Worm (Caenorhabditis elegans) whole organism, L3 larva: ENCODE measurements around the gene R02F11.1.

ENCODE experiments used
- ZK546.5 ChIP-seq: sonication (generic microtip); optimal IDR thresholded peaks from 2 replicates; lab custom pipeline; 2017; ENCODE audit warnings: missing biosample characterization, missing genetic modification characterization
- aly-2 ChIP-seq: fragments of 150-350 bp; optimal IDR thresholded peaks from 2 replicates; lab custom pipeline; 2014; ENCODE audit warnings: missing biosample characterization, missing genetic modification characterization
- ama-1 ChIP-seq: fragments of 150-350 bp; optimal IDR thresholded peaks from 2 replicates; lab custom pipeline; 2018
- ceh-16 ChIP-seq: sonication (generic microtip); optimal IDR thresholded peaks from 2 replicates; lab custom pipeline; 2017; ENCODE audit warnings: missing biosample characterization, missing genetic modification characterization
- egl-5 ChIP-seq: fragments of 150-350 bp; optimal IDR thresholded peaks from 2 replicates; lab custom pipeline; 2017; ENCODE audit warnings: missing biosample characterization, missing genetic modification reagents, missing genetic modification characterization, inconsistent platforms
- elt-1 ChIP-seq: fragments of 150-350 bp; optimal IDR thresholded peaks from 2 replicates; lab custom pipeline; 2014; ENCODE audit warnings: missing biosample characterization, missing genetic modification characterization
- elt-2 ChIP-seq: sonication (generic microtip); optimal IDR thresholded peaks from 2 replicates; lab custom pipeline; 2016; ENCODE audit warnings: missing genetic modification reagents, mild to moderate bottlenecking, missing genetic modification characterization, missing compliant biosample characterization
- elt-3 ChIP-seq, 3 experiments: fragments of 150-350 bp in 1 of 3; sonication (generic microtip) in 2 of 3; optimal IDR thresholded peaks; 2 replicates in 2 of 3; 4 replicates in 1 of 3; lab custom pipeline; 2014 to 2017; ENCODE audit warnings: missing biosample characterization in 3 of 3, missing genetic modification characterization in 3 of 3
- fkh-10 ChIP-seq: sonication (generic microtip); optimal IDR thresholded peaks from 2 replicates; lab custom pipeline; 2017; ENCODE audit warnings: missing biosample characterization, missing genetic modification reagents, missing genetic modification characterization
- fkh-2 ChIP-seq: fragments of 150-350 bp; optimal IDR thresholded peaks from 2 replicates; lab custom pipeline; 2014; ENCODE audit warnings: missing biosample characterization, missing genetic modification reagents, missing genetic modification characterization
- fos-1 ChIP-seq: fragments of 150-350 bp; optimal IDR thresholded peaks from 2 replicates; lab custom pipeline; 2014; ENCODE audit warnings: missing biosample characterization, missing genetic modification characterization
- hmg-11 ChIP-seq: sonication (generic microtip); optimal IDR thresholded peaks from 2 replicates; lab custom pipeline; 2016; ENCODE audit warnings: missing genetic modification characterization, missing compliant biosample characterization
- jun-1 ChIP-seq: fragments of 150-350 bp; optimal IDR thresholded peaks from 2 replicates; lab custom pipeline; 2014; ENCODE audit warnings: missing biosample characterization, missing genetic modification reagents, missing genetic modification characterization
- lin-15B ChIP-seq: fragments of 150-350 bp; optimal IDR thresholded peaks from 2 replicates; lab custom pipeline; 2014; ENCODE audit warnings: missing biosample characterization, missing genetic modification characterization
- lin-39 ChIP-seq: fragments of 150-350 bp; optimal IDR thresholded peaks from 2 replicates; lab custom pipeline; 2018; ENCODE audit warnings: missing biosample characterization, missing genetic modification reagents, missing genetic modification characterization
- lsy-12 ChIP-seq: sonication (generic microtip); optimal IDR thresholded peaks from 2 replicates; lab custom pipeline; 2016; ENCODE audit warnings: mild to moderate bottlenecking, missing genetic modification characterization, missing compliant biosample characterization
- mdl-1 ChIP-seq: fragments of 150-350 bp; optimal IDR thresholded peaks from 2 replicates; lab custom pipeline; 2014; ENCODE audit warnings: missing biosample characterization, missing genetic modification characterization
- mml-1 ChIP-seq: fragments of 150-350 bp; sonication (generic microtip); optimal IDR thresholded peaks from 3 replicates; lab custom pipeline; 2014; ENCODE audit warnings: missing biosample characterization, missing genetic modification characterization
- nfya-1 ChIP-seq: sonication (generic microtip); optimal IDR thresholded peaks from 2 replicates; lab custom pipeline; 2017; ENCODE audit warnings: missing genetic modification characterization, mild to moderate bottlenecking, missing compliant biosample characterization, antibody characterized with exemption, moderate library complexity; ENCODE audit not compliant: insufficient read depth
- nhr-11 ChIP-seq: fragments of 150-350 bp; optimal IDR thresholded peaks from 2 replicates; lab custom pipeline; 2014; ENCODE audit warnings: missing biosample characterization, missing genetic modification characterization
- nhr-12 ChIP-seq: fragments of 150-350 bp; optimal IDR thresholded peaks from 2 replicates; lab custom pipeline; 2014; ENCODE audit warnings: missing biosample characterization, missing genetic modification characterization
- nhr-23 ChIP-seq: fragments of 150-350 bp; optimal IDR thresholded peaks from 2 replicates; lab custom pipeline; 2014; ENCODE audit warnings: missing biosample characterization, missing genetic modification reagents, missing genetic modification characterization
- nhr-237 ChIP-seq: fragments of 150-350 bp; optimal IDR thresholded peaks from 2 replicates; lab custom pipeline; 2014; ENCODE audit warnings: missing biosample characterization, missing genetic modification characterization
- nhr-25 ChIP-seq: sonication (generic microtip); optimal IDR thresholded peaks from 2 replicates; lab custom pipeline; 2017; ENCODE audit warnings: missing biosample characterization, missing genetic modification characterization
- nhr-43 ChIP-seq: sonication (generic microtip); optimal IDR thresholded peaks from 2 replicates; lab custom pipeline; 2016; ENCODE audit warnings: mild to moderate bottlenecking, missing genetic modification characterization, missing compliant biosample characterization; ENCODE audit not compliant: poor library complexity, severe bottlenecking
- nhr-67 ChIP-seq: fragments of 150-350 bp; optimal IDR thresholded peaks from 2 replicates; lab custom pipeline; 2014; ENCODE audit warnings: missing biosample characterization, missing genetic modification characterization
- nhr-77 ChIP-seq: fragments of 150-350 bp; optimal IDR thresholded peaks from 2 replicates; lab custom pipeline; 2014; ENCODE audit warnings: missing biosample characterization, missing genetic modification characterization
- pha-4 ChIP-seq: fragments of 150-350 bp; optimal IDR thresholded peaks from 2 replicates; lab custom pipeline; 2014; ENCODE audit warnings: missing biosample characterization, missing genetic modification reagents, missing genetic modification characterization
- pqm-1 ChIP-seq: fragments of 150-350 bp; optimal IDR thresholded peaks from 2 replicates; lab custom pipeline; 2017; ENCODE audit warnings: missing biosample characterization, missing genetic modification characterization, inconsistent platforms
- sea-2 ChIP-seq: fragments of 150-350 bp; sonication (generic microtip); optimal IDR thresholded peaks from 4 replicates; lab custom pipeline; 2014; ENCODE audit warnings: missing biosample characterization, missing genetic modification reagents, missing genetic modification characterization
- snpc-4 ChIP-seq: fragments of 150-350 bp; optimal IDR thresholded peaks from 2 replicates; lab custom pipeline; 2014; ENCODE audit warnings: missing biosample characterization, missing genetic modification characterization
- zag-1 ChIP-seq: fragments of 150-350 bp; optimal IDR thresholded peaks from 2 replicates; lab custom pipeline; 2014; ENCODE audit warnings: missing biosample characterization, missing genetic modification characterization
- ztf-4 ChIP-seq: fragments of 150-350 bp; optimal IDR thresholded peaks from 2 replicates; lab custom pipeline; 2014; ENCODE audit warnings: missing biosample characterization, missing genetic modification characterization

R02F11.1 gene

ce11 chrV:4794308-4794707 is 6.6 kb upstream of the R02F11.1 start, which contains the start of gene R02F11.2:
Gene R02F11.2 (plus strand): TSS chrV:4794599.
- TF ChIP-seq nhr-11 (tag; lab: Kevin White, UChicago), result peak; percentile 45
- no peak for TF ChIP-seq pqm-1 (tag; lab: Kevin White, UChicago)

ce11 chrV:4801943-4802342 is 1.0 kb downstream of the R02F11.1 start:
- TF ChIP-seq elt-2 (no peak), nhr-25 (tag; lab: Kevin White, UChicago) (no peak), ZK546.5 (tag; lab: Kevin White, UChicago) (no peak), pqm-1 (tag; lab: Kevin White, UChicago) (no peak), fkh-2 (tag; lab: Kevin White, UChicago) (no peak), fos-1 (tag; lab: Kevin White, UChicago) (no peak), nhr-11 (tag; lab: Kevin White, UChicago) (no peak), nhr-67 (tag; lab: Kevin White, UChicago) (no peak), lin-15B (tag; lab: Kevin White, UChicago) (no peak), ceh-16 (tag; lab: Kevin White, UChicago) (no peak), lsy-12 (tag; lab: Kevin White, UChicago) (no peak), egl-5 (tag; lab: Kevin White, UChicago) (no peak), pha-4 (tag; lab: Kevin White, UChicago) (no peak), nhr-77 (tag; lab: Kevin White, UChicago) (no peak), ztf-4 (no peak)

ce11 chrV:4805847-4806246 is 5.0 kb downstream of the R02F11.1 start, which contains the start of gene R02F11.3:
Gene R02F11.3 (minus strand): TSS chrV:4805947.
- TF ChIP-seq sea-2 (GFP tag; lab: Kevin White, UChicago) (no peak), elt-3 (tag; optimal IDR thresholded peaks at IDR 0.05; lab: Kevin White, UChicago) (no peak), ztf-4 (no peak), ama-1 (no peak), mml-1 (tag; lab: Kevin White, UChicago) (no peak), nhr-12 (no peak), aly-2 (tag; lab: Kevin White, UChicago) (no peak), lin-15B (tag; lab: Kevin White, UChicago) (no peak), nhr-237 (no peak), nhr-23 (no peak), mdl-1 (tag; lab: Kevin White, UChicago) (no peak), fkh-10 (no peak)

- TF ChIP-seq hmg-11 (tag; lab: Kevin White, UChicago) (no peak), nhr-67 (tag; lab: Kevin White, UChicago) (no peak)
These were observed 6.0 kb downstream of the R02F11.1 start for ce11 chrV:4806859-4807258.

ce11 chrV:4810653-4811052 is 9.8 kb downstream of the R02F11.1 start:
- peak; percentile 70 for TF ChIP-seq hmg-11 (tag; lab: Kevin White, UChicago)
- TF ChIP-seq nfya-1, result peak; percentile 63
- no peak for TF ChIP-seq elt-1
- TF ChIP-seq lsy-12 (tag; lab: Kevin White, UChicago), result no peak
- peak; percentile 56 for TF ChIP-seq lin-39 (tag; lab: Kevin White, UChicago)
- peak; percentile 82 for TF ChIP-seq lin-15B (tag; lab: Kevin White, UChicago)
- TF ChIP-seq fkh-2 (tag; lab: Kevin White, UChicago), result no peak
- no peak for TF ChIP-seq nhr-67 (tag; lab: Kevin White, UChicago)
- peak; percentile 48 for TF ChIP-seq snpc-4
- no peak for TF ChIP-seq sea-2 (GFP tag; lab: Kevin White, UChicago)
- peak; percentile 9 for TF ChIP-seq pha-4 (tag; lab: Kevin White, UChicago)

DNA sequence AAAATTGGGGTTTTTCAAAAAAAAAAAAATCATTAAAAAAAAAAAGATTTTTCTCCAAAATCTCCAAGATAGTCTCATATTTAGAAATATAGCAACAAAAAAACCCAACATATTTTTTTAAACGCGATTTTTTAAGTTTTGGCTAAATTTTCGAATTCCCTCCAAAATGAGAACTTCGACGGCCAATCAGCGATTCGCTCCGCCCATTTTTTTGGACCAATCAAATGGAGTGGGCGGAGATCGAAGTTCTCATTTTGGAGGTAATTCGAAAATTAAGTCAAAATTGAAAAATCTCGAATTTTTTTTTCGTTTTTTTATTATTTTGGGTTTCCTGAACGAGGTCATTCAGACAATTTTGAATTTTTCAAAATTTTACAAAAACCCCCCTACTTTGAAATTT is 12.9 kb downstream of the R02F11.1 start:
- TF ChIP-seq elt-3 (tag; optimal IDR thresholded peaks at IDR 0.05; lab: Kevin White, UChicago), result no peak
- TF ChIP-seq fkh-2 (tag; lab: Kevin White, UChicago), result no peak
- no peak for TF ChIP-seq pha-4 (tag; lab: Kevin White, UChicago)
- TF ChIP-seq nfya-1, result peak; percentile 65
- TF ChIP-seq, all 47 proteins: peak for 1

DNA sequence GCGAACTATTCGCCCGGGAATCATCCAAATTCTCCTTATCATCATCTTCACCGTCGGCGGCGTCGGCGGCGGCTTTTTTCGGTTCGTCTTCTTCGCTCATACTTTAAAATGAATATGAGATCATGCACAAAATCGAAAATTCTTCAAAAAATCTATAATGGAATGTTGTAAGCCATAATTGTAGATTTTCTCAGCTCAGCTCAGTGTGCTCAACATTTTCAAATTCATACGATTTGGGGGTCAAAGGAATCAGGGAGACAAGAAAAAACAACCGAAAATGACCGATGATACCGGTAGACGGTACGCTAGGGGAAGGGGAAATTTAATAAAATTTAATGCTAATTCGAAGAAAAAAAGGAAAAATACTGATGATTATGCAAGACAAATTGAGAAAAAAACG is 17.7 kb downstream of the R02F11.1 start, which contains the start of gene ccep-97:
TSS of gene ccep-97 (minus strand) at position 101 of the 400 bp plus-strand sequence.
- no peak for TF ChIP-seq jun-1 (tag; lab: Kevin White, UChicago)
- TF ChIP-seq pha-4 (tag; lab: Kevin White, UChicago), result no peak
- TF ChIP-seq nhr-43 (tag; lab: Kevin White, UChicago), result no peak
- TF ChIP-seq sea-2 (GFP tag; lab: Kevin White, UChicago), result no peak
- no peak for TF ChIP-seq ztf-4
- no peak for TF ChIP-seq zag-1 (tag; lab: Kevin White, UChicago)
